Worm (Caenorhabditis elegans): Measurements from ENCODE around the gene C07G1.7.

DNA sequence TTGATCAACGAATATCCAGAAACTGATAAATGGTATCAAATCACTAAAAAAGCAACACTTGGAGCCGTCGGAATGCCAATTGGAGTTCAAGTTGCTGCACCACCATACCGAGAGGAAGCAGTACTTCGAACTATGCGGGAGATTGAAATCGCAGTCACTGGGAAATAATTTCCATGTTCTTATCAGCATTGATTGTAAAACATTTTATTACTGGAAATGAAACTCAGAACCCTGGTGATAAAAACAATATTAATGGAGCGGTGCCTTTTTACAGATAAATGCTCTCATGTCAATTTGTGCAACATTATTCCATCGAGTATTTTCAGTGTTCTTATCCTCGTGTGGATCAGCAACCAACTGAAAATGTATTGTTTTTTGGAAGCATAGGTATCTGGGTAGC is 49.9 kb downstream of the C07G1.7 start:
- no peak for TF ChIP-seq nhr-90 (tag; optimal IDR thresholded peaks at IDR 0.05; ENCODE audit: poor library complexity)
- TF ChIP-seq unc-62 (GFP tag; optimal IDR thresholded peaks at IDR 0.05) = no peak
- no peak for TF ChIP-seq efl-1 (optimal IDR thresholded peaks at IDR 0.05)
- no peak for TF ChIP-seq efl-1 (GFP tag; optimal IDR thresholded peaks at IDR 0.05 in 1 of 2)
- TF ChIP-seq hpl-2 (GFP tag; optimal IDR thresholded peaks at IDR 0.05) = no peak
